Worm (Caenorhabditis elegans) whole organism, young adult: Measurements from ENCODE around the gene nyn-3.

ENCODE experiments used
- F22D6.2 ChIP-seq: sonication (generic microtip); optimal IDR thresholded peaks from 2 replicates; lab custom pipeline; 2016; ENCODE audit warnings: mild to moderate bottlenecking, missing genetic modification characterization, missing compliant biosample characterization
- unc-62 ChIP-seq: fragments of 150-350 bp; optimal IDR thresholded peaks from 2 replicates; lab custom pipeline; 2014; ENCODE audit warnings: missing biosample characterization, missing genetic modification reagents, missing genetic modification characterization

- no peak for TF ChIP-seq F22D6.2
- no peak for TF ChIP-seq unc-62 (GFP tag; lab: Kevin White, UChicago)
Observed at ce11 chrII:6248029-6248428, 44.4 kb downstream of the nyn-3 start.
